Worm (Caenorhabditis elegans) whole organism, L3 larva: ENCODE measurements around the gene eif-2Balpha.
A peak's percentile ranks its signal among the peaks of the same experiment; 100 is the strongest.

Experiments
- ZK546.5 ChIP-seq: sonication (generic microtip); optimal IDR thresholded peaks from 2 replicates; lab custom pipeline; 2017; ENCODE audit warnings: missing biosample characterization, missing genetic modification characterization
- aly-2 ChIP-seq: fragments of 150-350 bp; optimal IDR thresholded peaks from 2 replicates; lab custom pipeline; 2014; ENCODE audit warnings: missing biosample characterization, missing genetic modification characterization
- ama-1 ChIP-seq: fragments of 150-350 bp; optimal IDR thresholded peaks from 2 replicates; lab custom pipeline; 2018
- ceh-16 ChIP-seq: sonication (generic microtip); optimal IDR thresholded peaks from 2 replicates; lab custom pipeline; 2017; ENCODE audit warnings: missing biosample characterization, missing genetic modification characterization
- ceh-28 ChIP-seq: fragments of 150-350 bp; optimal IDR thresholded peaks from 2 replicates; lab custom pipeline; 2014; ENCODE audit warnings: missing biosample characterization, missing genetic modification reagents, missing genetic modification characterization
- ceh-9 ChIP-seq: sonication (generic microtip); optimal IDR thresholded peaks from 2 replicates; lab custom pipeline; 2018; ENCODE audit warnings: missing biosample characterization, missing genetic modification characterization
- daf-12 ChIP-seq: fragments of 150-350 bp; optimal IDR thresholded peaks from 2 replicates; lab custom pipeline; 2014; ENCODE audit warnings: missing biosample characterization, missing genetic modification reagents, missing genetic modification characterization
- egl-27 ChIP-seq: sonication (generic microtip); optimal IDR thresholded peaks from 4 replicates; lab custom pipeline; 2017; ENCODE audit warnings: missing biosample characterization, missing genetic modification reagents, missing genetic modification characterization
- egl-5 ChIP-seq: fragments of 150-350 bp; optimal IDR thresholded peaks from 2 replicates; lab custom pipeline; 2017; ENCODE audit warnings: missing biosample characterization, missing genetic modification reagents, missing genetic modification characterization, inconsistent platforms
- elt-1 ChIP-seq: fragments of 150-350 bp; optimal IDR thresholded peaks from 2 replicates; lab custom pipeline; 2014; ENCODE audit warnings: missing biosample characterization, missing genetic modification characterization
- elt-2 ChIP-seq: sonication (generic microtip); optimal IDR thresholded peaks from 2 replicates; lab custom pipeline; 2016; ENCODE audit warnings: missing genetic modification reagents, mild to moderate bottlenecking, missing genetic modification characterization, missing compliant biosample characterization
- eor-1 ChIP-seq, 2 experiments: fragments of 150-350 bp; optimal IDR thresholded peaks; 2 replicates each; lab custom pipeline; 2014 to 2018; ENCODE audit warnings: missing biosample characterization in 2 of 2, missing genetic modification characterization in 2 of 2
- fkh-10 ChIP-seq: sonication (generic microtip); optimal IDR thresholded peaks from 2 replicates; lab custom pipeline; 2017; ENCODE audit warnings: missing biosample characterization, missing genetic modification reagents, missing genetic modification characterization
- fkh-2 ChIP-seq: fragments of 150-350 bp; optimal IDR thresholded peaks from 2 replicates; lab custom pipeline; 2014; ENCODE audit warnings: missing biosample characterization, missing genetic modification reagents, missing genetic modification characterization
- jun-1 ChIP-seq: fragments of 150-350 bp; optimal IDR thresholded peaks from 2 replicates; lab custom pipeline; 2014; ENCODE audit warnings: missing biosample characterization, missing genetic modification reagents, missing genetic modification characterization
- lin-15B ChIP-seq: fragments of 150-350 bp; optimal IDR thresholded peaks from 2 replicates; lab custom pipeline; 2014; ENCODE audit warnings: missing biosample characterization, missing genetic modification characterization
- lin-39 ChIP-seq: fragments of 150-350 bp; optimal IDR thresholded peaks from 2 replicates; lab custom pipeline; 2018; ENCODE audit warnings: missing biosample characterization, missing genetic modification reagents, missing genetic modification characterization
- lsy-12 ChIP-seq: sonication (generic microtip); optimal IDR thresholded peaks from 2 replicates; lab custom pipeline; 2016; ENCODE audit warnings: mild to moderate bottlenecking, missing genetic modification characterization, missing compliant biosample characterization
- mdl-1 ChIP-seq: fragments of 150-350 bp; optimal IDR thresholded peaks from 2 replicates; lab custom pipeline; 2014; ENCODE audit warnings: missing biosample characterization, missing genetic modification characterization
- nfya-1 ChIP-seq: sonication (generic microtip); optimal IDR thresholded peaks from 2 replicates; lab custom pipeline; 2017; ENCODE audit warnings: missing genetic modification characterization, mild to moderate bottlenecking, missing compliant biosample characterization, antibody characterized with exemption, moderate library complexity; ENCODE audit not compliant: insufficient read depth
- nhr-11 ChIP-seq: fragments of 150-350 bp; optimal IDR thresholded peaks from 2 replicates; lab custom pipeline; 2014; ENCODE audit warnings: missing biosample characterization, missing genetic modification characterization
- nhr-12 ChIP-seq: fragments of 150-350 bp; optimal IDR thresholded peaks from 2 replicates; lab custom pipeline; 2014; ENCODE audit warnings: missing biosample characterization, missing genetic modification characterization
- nhr-23 ChIP-seq: fragments of 150-350 bp; optimal IDR thresholded peaks from 2 replicates; lab custom pipeline; 2014; ENCODE audit warnings: missing biosample characterization, missing genetic modification reagents, missing genetic modification characterization
- nhr-237 ChIP-seq: fragments of 150-350 bp; optimal IDR thresholded peaks from 2 replicates; lab custom pipeline; 2014; ENCODE audit warnings: missing biosample characterization, missing genetic modification characterization
- nhr-25 ChIP-seq: sonication (generic microtip); optimal IDR thresholded peaks from 2 replicates; lab custom pipeline; 2017; ENCODE audit warnings: missing biosample characterization, missing genetic modification characterization
- nhr-28 ChIP-seq: fragments of 150-350 bp; optimal IDR thresholded peaks from 2 replicates; lab custom pipeline; 2014; ENCODE audit warnings: missing biosample characterization, missing genetic modification characterization
- nhr-43 ChIP-seq: sonication (generic microtip); optimal IDR thresholded peaks from 2 replicates; lab custom pipeline; 2016; ENCODE audit warnings: mild to moderate bottlenecking, missing genetic modification characterization, missing compliant biosample characterization; ENCODE audit not compliant: poor library complexity, severe bottlenecking
- nhr-67 ChIP-seq: fragments of 150-350 bp; optimal IDR thresholded peaks from 2 replicates; lab custom pipeline; 2014; ENCODE audit warnings: missing biosample characterization, missing genetic modification characterization
- nhr-76 ChIP-seq: fragments of 150-350 bp; sonication (generic microtip); optimal IDR thresholded peaks from 5 replicates; lab custom pipeline; 2014; ENCODE audit warnings: missing biosample characterization, missing genetic modification characterization
- nhr-77 ChIP-seq: fragments of 150-350 bp; optimal IDR thresholded peaks from 2 replicates; lab custom pipeline; 2014; ENCODE audit warnings: missing biosample characterization, missing genetic modification characterization
- pha-4 ChIP-seq: fragments of 150-350 bp; optimal IDR thresholded peaks from 2 replicates; lab custom pipeline; 2014; ENCODE audit warnings: missing biosample characterization, missing genetic modification reagents, missing genetic modification characterization
- pqm-1 ChIP-seq: fragments of 150-350 bp; optimal IDR thresholded peaks from 2 replicates; lab custom pipeline; 2017; ENCODE audit warnings: missing biosample characterization, missing genetic modification characterization, inconsistent platforms
- sea-2 ChIP-seq: fragments of 150-350 bp; sonication (generic microtip); optimal IDR thresholded peaks from 4 replicates; lab custom pipeline; 2014; ENCODE audit warnings: missing biosample characterization, missing genetic modification reagents, missing genetic modification characterization
- skn-1 ChIP-seq: fragments of 150-350 bp; optimal IDR thresholded peaks from 2 replicates; lab custom pipeline; 2014; ENCODE audit warnings: missing biosample characterization, missing genetic modification characterization
- snpc-4 ChIP-seq: fragments of 150-350 bp; optimal IDR thresholded peaks from 2 replicates; lab custom pipeline; 2014; ENCODE audit warnings: missing biosample characterization, missing genetic modification characterization
- unc-39 ChIP-seq: sonication (generic microtip); optimal IDR thresholded peaks from 4 replicates; lab custom pipeline; 2017; ENCODE audit warnings: missing biosample characterization, missing genetic modification characterization
- ztf-11 ChIP-seq: fragments of 150-350 bp; optimal IDR thresholded peaks from 2 replicates; lab custom pipeline; 2014; ENCODE audit warnings: missing biosample characterization, missing genetic modification characterization

Gene eif-2Balpha

DNA sequence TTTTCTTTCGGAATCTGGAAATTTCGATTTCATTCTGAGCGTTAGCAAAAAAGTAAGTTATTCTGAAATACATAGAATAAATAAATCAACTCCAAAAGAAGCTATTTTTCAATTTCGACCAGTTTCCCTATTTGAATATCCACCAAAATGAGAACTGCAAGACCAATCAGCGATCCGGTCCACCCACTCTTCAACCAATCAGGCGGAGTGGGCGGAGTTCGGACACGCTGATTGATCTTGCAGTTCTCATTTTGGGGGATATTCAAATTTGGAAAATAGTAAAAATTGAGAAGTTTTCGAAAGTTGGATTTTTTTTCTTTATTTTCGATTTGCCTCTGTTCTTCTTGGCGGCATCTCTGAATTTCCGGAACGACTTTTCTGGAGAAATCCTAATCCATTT lies 27.9 kb downstream of the eif-2Balpha start:
- TF ChIP-seq pha-4 (tag; lab: Kevin White, UChicago) = no peak
- TF ChIP-seq lin-39 (tag; lab: Kevin White, UChicago) = no peak
- TF ChIP-seq lin-15B (tag; lab: Kevin White, UChicago) = peak; percentile 45
- no peak for TF ChIP-seq skn-1 (tag; lab: Kevin White, UChicago)
- no peak for TF ChIP-seq fkh-10 (GFP tag; lab: Kevin White, UChicago)
- TF ChIP-seq eor-1 (tag; optimal IDR thresholded peaks at IDR 0.05; lab: Kevin White, UChicago) = no peak
- TF ChIP-seq mdl-1 = no peak
- TF ChIP-seq nhr-76 (tag; lab: Kevin White, UChicago) = no peak
- TF ChIP-seq nhr-237 (tag; lab: Kevin White, UChicago) = no peak
- TF ChIP-seq nhr-43 (tag; lab: Kevin White, UChicago) = no peak
- TF ChIP-seq nfya-1 (tag; lab: Kevin White, UChicago) = peak; percentile 100
- TF ChIP-seq ztf-11 = no peak
- no peak for TF ChIP-seq nhr-23
- TF ChIP-seq nhr-67 = no peak
- TF ChIP-seq elt-1 (tag; lab: Kevin White, UChicago) = no peak
- TF ChIP-seq ama-1 (lab: Kevin White, UChicago) = no peak
- no peak for TF ChIP-seq unc-39 (tag; lab: Kevin White, UChicago)

DNA sequence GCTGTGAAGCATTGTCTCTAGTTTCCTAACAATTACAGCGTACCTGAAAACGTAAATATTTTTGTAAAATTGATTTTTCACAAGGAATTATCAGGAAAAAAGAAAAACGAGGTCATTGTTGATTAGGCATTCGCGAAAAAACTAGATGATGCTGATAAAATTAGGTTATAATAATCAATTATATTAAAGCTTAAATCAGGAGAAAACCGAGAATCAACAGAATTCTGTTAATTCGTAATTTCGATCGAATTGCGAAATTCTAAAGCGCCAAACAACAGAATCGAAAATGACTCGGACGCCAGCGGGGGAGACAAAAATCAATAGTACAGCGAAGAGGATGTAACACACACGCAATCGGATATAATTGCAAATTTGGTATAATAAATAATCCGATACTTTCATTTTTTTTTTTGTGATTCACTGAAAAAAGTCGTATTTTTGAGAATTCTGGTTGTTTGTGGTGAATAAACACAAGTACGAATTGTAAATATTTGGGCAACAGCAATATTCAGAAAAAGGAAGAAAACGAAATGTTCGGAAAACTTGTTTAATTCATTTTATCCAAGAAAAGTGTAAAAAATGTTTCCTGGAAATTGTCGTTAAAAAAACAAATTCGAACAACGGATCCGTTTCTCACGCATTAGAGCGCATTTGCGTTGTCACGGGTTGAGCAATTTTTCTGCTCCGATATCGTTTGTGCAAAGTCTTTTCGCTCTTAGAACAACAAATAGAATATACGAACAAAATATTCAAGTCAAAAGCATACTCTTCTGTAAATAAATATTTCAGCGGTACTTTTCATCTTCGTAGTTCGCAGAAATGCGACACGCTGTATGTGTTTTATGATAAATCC lies 37.3 kb downstream of the eif-2Balpha start, which contains the start of gene ced-7:
ced-7 (minus strand) TSS at position 51 of the 853 bp plus-strand sequence.
- no peak for TF ChIP-seq nhr-76 (tag; lab: Kevin White, UChicago)
- TF ChIP-seq ZK546.5 (tag; lab: Kevin White, UChicago) = no peak
- TF ChIP-seq nhr-25 (tag; lab: Kevin White, UChicago) = no peak
- TF ChIP-seq nfya-1 (tag; lab: Kevin White, UChicago) = peak; percentile 46
- TF ChIP-seq lin-15B (tag; lab: Kevin White, UChicago) = peak; percentile 67
- peak; percentile 12 for TF ChIP-seq ceh-28 (tag; lab: Kevin White, UChicago)
- TF ChIP-seq fkh-2 (tag; lab: Kevin White, UChicago) = no peak
- peak; percentile 22 for TF ChIP-seq lin-39 (tag; lab: Kevin White, UChicago)
- no peak for TF ChIP-seq fkh-10 (GFP tag; lab: Kevin White, UChicago)
- no peak for TF ChIP-seq nhr-28
- no peak for TF ChIP-seq nhr-77 (tag; lab: Kevin White, UChicago)
- no peak for TF ChIP-seq egl-5 (tag; lab: Kevin White, UChicago)
- no peak for TF ChIP-seq ztf-11
- TF ChIP-seq pqm-1 (tag; lab: Kevin White, UChicago) = no peak
- TF ChIP-seq snpc-4 = peak; percentile 27
- no peak for TF ChIP-seq ceh-16 (tag; lab: Kevin White, UChicago)
- peak; percentile 19 for TF ChIP-seq pha-4 (tag; lab: Kevin White, UChicago)
- TF ChIP-seq nhr-12 = no peak
- no peak for TF ChIP-seq daf-12
- TF ChIP-seq jun-1 = no peak
- no peak for TF ChIP-seq lsy-12 (tag; lab: Kevin White, UChicago)
- no peak for TF ChIP-seq nhr-11 (tag; lab: Kevin White, UChicago)

DNA sequence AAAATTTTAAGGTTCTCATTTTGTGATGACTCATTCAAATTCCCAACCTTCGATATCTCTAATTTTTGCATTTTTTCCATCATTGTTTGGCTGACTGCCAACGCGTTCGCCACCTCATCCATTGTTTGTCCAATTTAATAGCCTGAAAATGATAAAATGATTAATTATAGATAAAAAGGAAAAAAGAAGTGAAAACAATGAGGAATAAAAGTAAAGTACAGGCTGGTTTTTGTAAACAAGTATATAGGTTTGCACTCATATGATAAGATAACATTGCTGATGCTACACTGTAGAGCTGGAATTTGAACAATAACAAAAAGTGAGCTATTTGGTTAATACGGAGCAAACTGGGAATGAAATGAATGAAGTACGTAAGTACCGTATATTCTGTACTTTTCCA lies 39.3 kb downstream of the eif-2Balpha start, which contains the start of gene C48B4.3:
C48B4.3 (minus strand) TSS at position 149 of the 400 bp plus-strand sequence.
- TF ChIP-seq ceh-28 (tag; lab: Kevin White, UChicago) (no peak), jun-1 (peak; percentile 42), pha-4 (tag; lab: Kevin White, UChicago) (peak; percentile 65), egl-27 (no peak), lin-15B (tag; lab: Kevin White, UChicago) (no peak), nhr-25 (tag; lab: Kevin White, UChicago) (no peak), pqm-1 (tag; lab: Kevin White, UChicago) (peak; percentile 92), elt-2 (tag; lab: Kevin White, UChicago) (peak; percentile 59), ceh-9 (tag; lab: Kevin White, UChicago) (no peak)

DNA sequence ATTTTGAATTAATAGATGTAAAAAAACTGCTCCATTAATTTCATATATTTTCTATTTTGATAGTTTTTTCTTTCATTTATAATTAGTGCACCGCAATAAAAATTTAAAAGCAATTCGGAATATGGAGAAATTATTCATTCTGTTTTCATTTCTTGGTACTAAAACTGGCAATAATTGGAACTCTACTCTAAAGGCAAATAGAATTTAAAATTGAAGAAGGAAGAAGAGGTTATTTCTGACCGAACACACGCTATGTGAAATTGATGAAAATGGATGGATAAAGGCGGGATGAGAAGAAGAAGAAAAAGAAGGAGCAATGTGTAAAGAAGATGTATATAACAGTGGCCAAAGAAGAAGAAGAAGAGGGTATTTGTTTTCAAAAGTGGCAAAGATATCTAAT lies 40.3 kb downstream of the eif-2Balpha start:
- TF ChIP-seq nhr-11 (tag; lab: Kevin White, UChicago) = no peak
- TF ChIP-seq nfya-1 (tag; lab: Kevin White, UChicago) = no peak
- no peak for TF ChIP-seq nhr-28
- TF ChIP-seq ceh-9 (tag; lab: Kevin White, UChicago) = no peak
- TF ChIP-seq nhr-67 = no peak
- no peak for TF ChIP-seq sea-2 (GFP tag; lab: Kevin White, UChicago)
- TF ChIP-seq ztf-11 = no peak
- TF ChIP-seq egl-27 = no peak
- TF ChIP-seq mdl-1 = no peak
- TF ChIP-seq egl-5 (tag; lab: Kevin White, UChicago) = no peak
- no peak for TF ChIP-seq ZK546.5 (tag; lab: Kevin White, UChicago)
- TF ChIP-seq elt-2 (tag; lab: Kevin White, UChicago) = no peak
- TF ChIP-seq aly-2 = no peak
- TF ChIP-seq, all 47 proteins: peak for 0
